Fruit fly (Drosophila melanogaster): Measurements from ENCODE around the gene AdamTS-B.
A peak's percentile ranks its signal among the peaks of the same experiment; 100 is the strongest.

The AdamTS-B gene

DNA sequence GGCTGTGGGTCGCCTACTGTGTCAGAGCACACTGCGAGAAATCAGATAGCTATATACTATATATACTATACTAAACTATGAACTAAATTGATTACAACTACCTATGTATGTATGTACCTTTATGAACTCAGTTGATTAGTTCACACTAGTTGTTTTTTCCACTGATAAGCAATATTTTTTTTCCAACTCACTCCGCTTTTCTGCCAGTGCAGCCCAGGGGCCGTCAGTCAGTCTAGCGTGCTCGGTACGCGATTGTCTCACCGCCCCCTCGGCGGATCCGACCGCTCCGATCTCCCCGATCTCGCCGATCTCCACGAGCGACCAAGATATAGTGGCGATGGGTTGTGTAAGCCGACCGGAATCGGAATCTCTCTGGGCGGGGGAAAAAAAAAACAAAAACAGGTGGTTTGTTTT, 7.5 kb downstream of the AdamTS-B start (continued):
- TF ChIP-seq Nf-YC (tag; optimal IDR thresholded peaks at IDR 0.05) (peak; percentile 75), gcm2 (GFP tag; optimal IDR thresholded peaks at IDR 0.05) (peak; percentile 15), CG42726 (GFP tag; IDR thresholded peaks at IDR 0.05; ENCODE audit: partially characterized antibody) (no peak), ato (GFP tag; IDR thresholded peaks at IDR 0.05; ENCODE audit: partially characterized antibody) (no peak), cwo (GFP tag; optimal IDR thresholded peaks at IDR 0.05) (peak; percentile 89), ci (GFP tag; IDR thresholded peaks at IDR 0.05) (peak; percentile 95), slou (GFP tag; optimal IDR thresholded peaks at IDR 0.05) (peak; percentile 35), Ravus (GFP tag; IDR thresholded peaks at IDR 0.05) (peak; percentile 73), Xbp1 (GFP tag; optimal IDR thresholded peaks at IDR 0.05) (peak; percentile 76), ham (GFP tag; IDR thresholded peaks at IDR 0.05) (0 out of 2 replicates have a peak, but pooled peaks have one; percentile 44), CG4360 (GFP tag; IDR thresholded peaks at IDR 0.05) (peak; percentile 59; the same call in 1 of the 2 replicates), CG14965 (GFP tag; optimal IDR thresholded peaks at IDR 0.05; ENCODE audit: borderline replicate concordance) (no peak), dati (GFP tag; IDR thresholded peaks at IDR 0.05) (peak; percentile 80), CG30403 (GFP tag; optimal IDR thresholded peaks at IDR 0.05) (peak; percentile 83), dmrt99B (tag; optimal IDR thresholded peaks at IDR 0.05) (peak; percentile 89), Ptx1 (GFP tag; IDR thresholded peaks at IDR 0.05) (peak; percentile 95), maf-S (GFP tag; optimal IDR thresholded peaks at IDR 0.05) (peak; percentile 42), MBD-R2 (GFP tag; IDR thresholded peaks at IDR 0.05) (peak; percentile 79), CG17385 (GFP tag; optimal IDR thresholded peaks at IDR 0.05) (peak; percentile 73), CG7928 (GFP tag; optimal IDR thresholded peaks at IDR 0.05) (peak; percentile 58), MTF-1 (GFP tag; optimal IDR thresholded peaks at IDR 0.05; ENCODE audit: borderline replicate concordance) (peak; percentile 34), Side (GFP tag; optimal IDR thresholded peaks at IDR 0.05) (peak; percentile 53), Nf-YA (GFP tag; IDR thresholded peaks at IDR 0.05) (peak; percentile 88), Hr3 (GFP tag; optimal IDR thresholded peaks at IDR 0.05) (peak; percentile 59), CG12071 (GFP tag; optimal IDR thresholded peaks at IDR 0.05) (peak; percentile 86), Blimp-1 (GFP tag; optimal IDR thresholded peaks at IDR 0.05) (peak; percentile 76), TFAM (GFP tag; optimal IDR thresholded peaks at IDR 0.05) (no peak), CG17186 (GFP tag; optimal IDR thresholded peaks at IDR 0.05) (peak; percentile 11), jigr1 (GFP tag; IDR thresholded peaks at IDR 0.05) (peak; percentile 57; the same call in 1 of the 3 replicates), CG1024 (GFP tag; IDR thresholded peaks at IDR 0.05) (peak; percentile 77), Fer2 (tag; optimal IDR thresholded peaks at IDR 0.05) (peak; percentile 47), CG16779 (GFP tag; IDR thresholded peaks at IDR 0.05) (peak; percentile 89), schlank (tag; optimal IDR thresholded peaks at IDR 0.05) (peak; percentile 67), CG8944 (GFP tag; optimal IDR thresholded peaks at IDR 0.05) (peak; percentile 44), CG9876 (GFP tag; optimal IDR thresholded peaks at IDR 0.05) (peak; percentile 21), CG8765 (GFP tag; IDR thresholded peaks at IDR 0.05) (peak; percentile 47), CG10462 (GFP tag; optimal IDR thresholded peaks at IDR 0.05) (peak; percentile 28), CG17568 (GFP tag; optimal IDR thresholded peaks at IDR 0.05) (no peak), psq (GFP tag; optimal IDR thresholded peaks at IDR 0.05) (no peak), CG17328 (GFP tag; IDR thresholded peaks at IDR 0.05) (peak; percentile 77), CG11696 (GFP tag; IDR thresholded peaks at IDR 0.05) (peak; percentile 69), pita (GFP tag; optimal IDR thresholded peaks at IDR 0.05) (no peak), corto (GFP tag; optimal IDR thresholded peaks at IDR 0.05) (no peak), NC2β (GFP tag; optimal IDR thresholded peaks at IDR 0.05) (peak; percentile 11), CG1792 (GFP tag; optimal IDR thresholded peaks at IDR 0.05) (peak; percentile 42), B-H1 (GFP tag; IDR thresholded peaks at IDR 0.05) (peak; percentile 89), CG1233 (GFP tag; optimal IDR thresholded peaks at IDR 0.05) (peak; percentile 70), CG10274 (GFP tag; optimal IDR thresholded peaks at IDR 0.05) (peak; percentile 62), fd64A (GFP tag; optimal IDR thresholded peaks at IDR 0.05) (peak; percentile 47), nmo (GFP tag; optimal IDR thresholded peaks at IDR 0.05) (peak; percentile 79), hth (optimal IDR thresholded peaks at IDR 0.05) (no peak)
